Fruit fly (Drosophila melanogaster): ENCODE measurements around the gene CG10098.
A peak's percentile ranks its signal among the peaks of the same experiment; 100 is the strongest.

The CG10098 gene

DNA sequence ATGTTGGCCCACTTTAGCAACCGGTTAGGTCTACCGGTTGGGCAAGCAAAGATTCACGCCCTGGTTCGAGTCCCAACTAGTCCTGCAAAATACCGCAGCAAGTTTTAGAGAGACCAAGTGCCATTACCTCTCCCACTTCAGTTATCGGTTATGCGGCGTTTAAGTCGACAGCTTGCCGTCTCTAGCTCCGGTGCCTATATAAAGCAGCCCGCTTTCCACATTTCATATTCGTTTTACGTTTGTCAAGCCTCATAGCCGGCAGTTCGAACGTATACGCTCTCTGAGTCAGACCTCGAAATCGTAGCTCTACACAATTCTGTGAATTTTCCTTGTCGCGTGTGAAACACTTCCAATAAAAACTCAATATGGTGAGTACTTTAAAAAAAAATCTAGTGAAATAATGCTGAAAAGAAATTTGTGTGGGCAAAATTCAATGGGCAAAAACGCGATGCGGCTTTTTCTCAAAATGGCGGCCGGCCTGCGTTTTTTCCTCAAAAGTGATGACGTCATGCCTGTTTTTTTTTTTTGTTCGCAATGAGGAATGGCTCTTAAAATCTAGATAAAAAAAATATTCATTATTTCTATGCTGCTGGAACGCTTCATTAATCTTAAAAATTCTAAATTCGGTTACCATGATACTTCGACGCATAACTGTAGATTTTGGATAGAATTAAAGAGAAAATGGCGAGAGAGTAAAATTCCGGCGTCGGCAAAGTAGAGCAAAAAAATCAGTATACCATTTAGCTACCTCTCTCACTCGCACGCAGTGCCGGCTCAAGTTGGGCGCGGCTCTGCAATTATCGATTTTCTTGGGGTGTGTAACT, 37.8 kb upstream of the CG10098 start, which contains the start of gene alphaTub84B (continued):
- peak; percentile 56 for TF ChIP-seq CG2712 (tag; optimal IDR thresholded peaks at IDR 0.05)
- TF ChIP-seq CG8089 (GFP tag; optimal IDR thresholded peaks at IDR 0.05), result peak; percentile 72
- no peak for TF ChIP-seq gt (GFP tag; IDR thresholded peaks at IDR 0.05)
- no peak for TF ChIP-seq CG12104 (GFP tag; optimal IDR thresholded peaks at IDR 0.05)
- TF ChIP-seq CG8359 (GFP tag; optimal IDR thresholded peaks at IDR 0.05; ENCODE audit: borderline replicate concordance), result no peak
- peak; percentile 79 for TF ChIP-seq pb (GFP tag; optimal IDR thresholded peaks at IDR 0.05)
- TF ChIP-seq CG16813 (GFP tag; IDR thresholded peaks at IDR 0.05; ENCODE audit: partially characterized antibody), result peak; percentile 36; the same call in 1 of the 3 replicates
- TF ChIP-seq CkIIα-i1 (GFP tag; IDR thresholded peaks at IDR 0.05), result no peak
- peak; percentile 12 for TF ChIP-seq CG15696 (tag; optimal IDR thresholded peaks at IDR 0.05)
- TF ChIP-seq dimm (GFP tag; IDR thresholded peaks at IDR 0.05), result no peak
- TF ChIP-seq CG18619 (GFP tag; optimal IDR thresholded peaks at IDR 0.05), result peak; percentile 53
- peak; percentile 54 for TF ChIP-seq Vsx1 (GFP tag; optimal IDR thresholded peaks at IDR 0.05)
- TF ChIP-seq NC2α (GFP tag; optimal IDR thresholded peaks at IDR 0.05), result peak; percentile 87
- peak; percentile 39 for TF ChIP-seq Rx (GFP tag; IDR thresholded peaks at IDR 0.05)
- no peak for TF ChIP-seq ap (GFP tag; IDR thresholded peaks at IDR 0.05)
- peak; percentile 85 for TF ChIP-seq CG10543 (GFP tag; optimal IDR thresholded peaks at IDR 0.05)
- TF ChIP-seq z (GFP tag; IDR thresholded peaks at IDR 0.05), result no peak
- no peak for TF ChIP-seq CG9817 (tag; optimal IDR thresholded peaks at IDR 0.05)
- peak; percentile 72 for TF ChIP-seq CG3163 (GFP tag; optimal IDR thresholded peaks at IDR 0.05)
- TF ChIP-seq CG14050 (GFP tag; IDR thresholded peaks at IDR 0.05), result peak; percentile 25; the same call in 1 of the 3 replicates
- peak; percentile 23 for TF ChIP-seq CG10979 (tag; optimal IDR thresholded peaks at IDR 0.05)
- TF ChIP-seq wor (GFP tag; IDR thresholded peaks at IDR 0.05), result no peak
- peak; percentile 59 for TF ChIP-seq nau (GFP tag; optimal IDR thresholded peaks at IDR 0.05)
- TF ChIP-seq E2f1 (GFP tag; IDR thresholded peaks at IDR 0.05), result peak; percentile 38; the same call in 1 of the 2 replicates
- peak; percentile 63 for TF ChIP-seq tup (GFP tag; optimal IDR thresholded peaks at IDR 0.05)
- TF ChIP-seq sqz (GFP tag; optimal IDR thresholded peaks at IDR 0.05), result peak; percentile 99
- TF ChIP-seq crp (GFP tag; optimal IDR thresholded peaks at IDR 0.05), result no peak
- TF ChIP-seq CG1603 (tag; optimal IDR thresholded peaks at IDR 0.05), result peak; percentile 81
- no peak for TF ChIP-seq ham (GFP tag; IDR thresholded peaks at IDR 0.05)
- TF ChIP-seq CG30020 (tag; optimal IDR thresholded peaks at IDR 0.05), result no peak
- no peak for TF ChIP-seq fru (optimal IDR thresholded peaks at IDR 0.05)
- peak; percentile 58 for TF ChIP-seq PHDP (tag; optimal IDR thresholded peaks at IDR 0.05)
- TF ChIP-seq dysf (GFP tag; IDR thresholded peaks at IDR 0.05), result 0 out of 3 replicates have a peak, but pooled peaks have one; percentile 22
- TF ChIP-seq ATbp (GFP tag; optimal IDR thresholded peaks at IDR 0.05), result peak; percentile 11
- no peak for TF ChIP-seq CG7357 (GFP tag; IDR thresholded peaks at IDR 0.05)
- TF ChIP-seq CG17361 (GFP tag; IDR thresholded peaks at IDR 0.05), result peak; percentile 40; the same call in 1 of the 3 replicates
- TF ChIP-seq btn (GFP tag; optimal IDR thresholded peaks at IDR 0.05), result peak; percentile 67
- TF ChIP-seq gcm (GFP tag; optimal IDR thresholded peaks at IDR 0.05), result peak; percentile 52
- peak; percentile 51; the same call in 2 of the 3 replicates for TF ChIP-seq tgo (GFP tag; IDR thresholded peaks at IDR 0.05)
- no peak for TF ChIP-seq exex (tag; optimal IDR thresholded peaks at IDR 0.05)
- peak; percentile 85; the same call in 2 of the 3 replicates for TF ChIP-seq CG2199 (GFP tag; IDR thresholded peaks at IDR 0.05)
- TF ChIP-seq CG7372 (GFP tag; IDR thresholded peaks at IDR 0.05), result no peak
- TF ChIP-seq CG13624 (GFP tag; optimal IDR thresholded peaks at IDR 0.05), result peak; percentile 87
- TF ChIP-seq cato (GFP tag; optimal IDR thresholded peaks at IDR 0.05; ENCODE audit: borderline replicate concordance), result no peak
- peak; percentile 50; the same call in 1 of the 2 replicates for TF ChIP-seq CG31441 (GFP tag; IDR thresholded peaks at IDR 0.05)
- no peak for TF ChIP-seq CG8478 (optimal IDR thresholded peaks at IDR 0.05)
- TF ChIP-seq cas (GFP tag; IDR thresholded peaks at IDR 0.05), result peak; percentile 63
- peak; percentile 33 for TF ChIP-seq pros (GFP tag; optimal IDR thresholded peaks at IDR 0.05)
- peak; percentile 52 for TF ChIP-seq CG5180 (GFP tag; optimal IDR thresholded peaks at IDR 0.05)
